Fruit fly (Drosophila melanogaster): Measurements from ENCODE around the gene OtopLc.

dm6 chrX:5621893-5622803 lies 40.5 kb downstream of the OtopLc start, which contains the start of the genes Mlc-c and Pop1:
- TF ChIP-seq Hr96 (GFP tag; optimal IDR thresholded peaks at IDR 0.05) (no peak), Clk (GFP tag; optimal IDR thresholded peaks at IDR 0.05) (no peak), CG1620 (GFP tag; optimal IDR thresholded peaks at IDR 0.05) (no peak), CG12768 (GFP tag; optimal IDR thresholded peaks at IDR 0.05) (no peak), cic (GFP tag; optimal IDR thresholded peaks at IDR 0.05) (peak; percentile 27), Mnt (GFP tag; optimal IDR thresholded peaks at IDR 0.05) (peak; percentile 93), CG14711 (tag; optimal IDR thresholded peaks at IDR 0.05) (no peak), kay (GFP tag; ENCODE audit: borderline replicate concordance) (peak; percentile 97), CG5204 (GFP tag; optimal IDR thresholded peaks at IDR 0.05) (no peak), CG7045 (GFP tag; optimal IDR thresholded peaks at IDR 0.05) (no peak), pad (GFP tag; optimal IDR thresholded peaks at IDR 0.05) (no peak), CG33017 (tag; optimal IDR thresholded peaks at IDR 0.05) (no peak), CG11617 (GFP tag; optimal IDR thresholded peaks at IDR 0.05) (peak; percentile 6)
